Worm (Caenorhabditis elegans) whole organism, L4 larva: ENCODE measurements around the gene smgl-2.

ENCODE experiments used
- D1046.2 ChIP-seq: fragments of 200-800 bp; sonication (Bioruptor generic); IDR thresholded peaks from 2 replicates; pipeline ENCODE4 v1.3.6; 2022; ENCODE audit warnings: missing genetic modification characterization, missing compliant biosample characterization
- F10B5.3 ChIP-seq: sonication (generic microtip); optimal IDR thresholded peaks from 2 replicates; lab custom pipeline; 2016; ENCODE audit warnings: mild to moderate bottlenecking, missing genetic modification characterization, missing compliant biosample characterization
- T20F7.1 ChIP-seq: fragments of 200-800 bp; sonication (Bioruptor generic); optimal IDR thresholded peaks from 2 replicates; lab custom pipeline; 2018; ENCODE audit warnings: mild to moderate bottlenecking, missing genetic modification characterization, missing compliant biosample characterization
- T26A8.4 ChIP-seq: fragments of 200-800 bp; sonication (Bioruptor generic); IDR thresholded peaks from 2 replicates; pipeline ENCODE4 v1.3.6; 2022; ENCODE audit warnings: missing genetic modification characterization, missing compliant biosample characterization
- Y105C5A.15 ChIP-seq: fragments of 200-800 bp; sonication (Bioruptor generic); IDR thresholded peaks from 2 replicates; pipeline ENCODE4 v1.3.6; 2022; ENCODE audit warnings: missing genetic modification characterization, missing compliant biosample characterization
- Y5F2A.4 ChIP-seq: fragments of 200-800 bp; sonication (Bioruptor generic); optimal IDR thresholded peaks from 2 replicates; lab custom pipeline; 2018; ENCODE audit warnings: mild to moderate bottlenecking, missing genetic modification characterization, missing compliant biosample characterization
- Y75B8A.6 ChIP-seq: fragments of 200-800 bp; sonication (Bioruptor generic); IDR thresholded peaks from 2 replicates; pipeline ENCODE4 v1.3.6; 2022; ENCODE audit warnings: missing genetic modification reagents, missing genetic modification characterization, missing compliant biosample characterization
- aha-1 ChIP-seq: fragments of 150-350 bp; peaks from one replicate; lab custom pipeline; 2014; ENCODE audit warnings: missing biosample characterization, missing genetic modification characterization
- ceh-28 ChIP-seq: fragments of 150-350 bp; optimal IDR thresholded peaks from 2 replicates; lab custom pipeline; 2014; ENCODE audit warnings: missing biosample characterization, missing genetic modification reagents, missing genetic modification characterization
- ceh-32 ChIP-seq: sonication (generic microtip); optimal IDR thresholded peaks from 2 replicates; lab custom pipeline; 2016; ENCODE audit warnings: mild to moderate bottlenecking, missing genetic modification characterization, missing compliant biosample characterization; ENCODE audit not compliant: poor library complexity
- ctbp-1 ChIP-seq: fragments of 200-800 bp; sonication (Bioruptor generic); IDR thresholded peaks from 2 replicates; pipeline ENCODE4 v1.3.6; 2022; ENCODE audit warnings: missing genetic modification reagents, missing genetic modification characterization, missing compliant biosample characterization
- daf-12 ChIP-seq: fragments of 150-350 bp; optimal IDR thresholded peaks from 2 replicates; lab custom pipeline; 2014; ENCODE audit warnings: missing biosample characterization, missing genetic modification reagents, missing genetic modification characterization
- daf-16 ChIP-seq, 3 experiments: sonication (generic microtip); optimal IDR thresholded peaks; 2 replicates each; lab custom pipeline; 2016 to 2017; ENCODE audit warnings: missing genetic modification characterization in 3 of 3, missing genetic modification reagents in 3 of 3, mild to moderate bottlenecking in 2 of 3, missing compliant biosample characterization in 2 of 3, missing biosample characterization in 1 of 3, moderate library complexity in 1 of 3
- daf-19 ChIP-seq: fragments of 200-800 bp; sonication (Bioruptor generic); conservative IDR thresholded peaks from 2 replicates; pipeline ENCODE4 v1.3.6; 2022; ENCODE audit warnings: missing genetic modification characterization, missing compliant biosample characterization
- dmd-8 ChIP-seq: fragments of 200-800 bp; sonication (Bioruptor generic); IDR thresholded peaks from 2 replicates; pipeline ENCODE4 v1.3.6; 2022; ENCODE audit warnings: missing genetic modification characterization, missing compliant biosample characterization
- dpl-1 ChIP-seq: fragments of 150-350 bp; optimal IDR thresholded peaks from 2 replicates; lab custom pipeline; 2014; ENCODE audit warnings: missing biosample characterization, missing genetic modification reagents, missing genetic modification characterization
- dve-1 ChIP-seq: sonication (generic microtip); optimal IDR thresholded peaks from 2 replicates; lab custom pipeline; 2017; ENCODE audit warnings: antibody characterized with exemption, mild to moderate bottlenecking, missing genetic modification characterization, missing compliant biosample characterization; ENCODE audit not compliant: insufficient read depth
- egl-27 ChIP-seq: sonication (generic microtip); optimal IDR thresholded peaks from 3 replicates; lab custom pipeline; 2017; ENCODE audit warnings: missing biosample characterization, missing genetic modification reagents, missing genetic modification characterization
- egl-43 ChIP-seq: fragments of 200-800 bp; sonication (Bioruptor generic); IDR thresholded peaks from 2 replicates; pipeline ENCODE4 v1.3.6; 2022; ENCODE audit warnings: missing genetic modification reagents, missing genetic modification characterization, missing compliant biosample characterization
- hif-1 ChIP-seq, 2 experiments: sonication (generic microtip); optimal IDR thresholded peaks; 2 replicates each; lab custom pipeline; 2016 to 2017; ENCODE audit warnings: missing compliant biosample characterization in 2 of 2, missing genetic modification characterization in 2 of 2, missing genetic modification reagents in 2 of 2, missing genotype in 2 of 2, mild to moderate bottlenecking in 1 of 2
- hlh-11 ChIP-seq: fragments of 200-800 bp; sonication (Bioruptor generic); optimal IDR thresholded peaks from 2 replicates; lab custom pipeline; 2018; ENCODE audit warnings: mild to moderate bottlenecking, missing genetic modification characterization, missing compliant biosample characterization
- hmg-1.1 ChIP-seq: fragments of 200-800 bp; sonication (Bioruptor generic); IDR thresholded peaks from 2 replicates; pipeline ENCODE4 v1.3.6; 2022; ENCODE audit warnings: missing genetic modification reagents, missing genetic modification characterization, missing compliant biosample characterization
- jun-1 ChIP-seq: fragments of 150-350 bp; optimal IDR thresholded peaks from 2 replicates; lab custom pipeline; 2014; ENCODE audit warnings: missing biosample characterization, missing genetic modification reagents, missing genetic modification characterization
- lin-1 ChIP-seq: fragments of 200-800 bp; sonication (Bioruptor generic); IDR thresholded peaks from 2 replicates; pipeline ENCODE4 v1.3.6; 2022; ENCODE audit warnings: missing genetic modification reagents, missing genetic modification characterization, missing compliant biosample characterization
- lin-13 ChIP-seq: fragments of 150-350 bp; optimal IDR thresholded peaks from 2 replicates; lab custom pipeline; 2014; ENCODE audit warnings: missing biosample characterization, missing genetic modification reagents, missing genetic modification characterization
- lin-15B ChIP-seq: fragments of 150-350 bp; sonication (generic microtip); optimal IDR thresholded peaks from 3 replicates; lab custom pipeline; 2014; ENCODE audit warnings: missing biosample characterization, missing genetic modification characterization
- madf-5 ChIP-seq, 2 experiments: fragments of 200-800 bp; sonication (Bioruptor generic); IDR thresholded peaks; 2 replicates each; pipeline ENCODE4 v1.3.6; 2022; ENCODE audit warnings: missing compliant biosample characterization in 2 of 2, missing genetic modification characterization in 2 of 2
- mdl-1 ChIP-seq, 2 experiments: fragments of 150-350 bp in 1 of 2; sonication (generic microtip) in 1 of 2; optimal IDR thresholded peaks; 2 replicates each; lab custom pipeline; 2014 to 2017; ENCODE audit warnings: missing biosample characterization in 2 of 2, missing genetic modification characterization in 2 of 2
- mep-1 ChIP-seq: fragments of 150-350 bp; sonication (generic microtip); optimal IDR thresholded peaks from 3 replicates; lab custom pipeline; 2014; ENCODE audit warnings: missing biosample characterization, missing genetic modification characterization
- mes-2 ChIP-seq: sonication (generic microtip); optimal IDR thresholded peaks from 2 replicates; lab custom pipeline; 2016; ENCODE audit warnings: missing genotype, mild to moderate bottlenecking, missing genetic modification characterization, missing compliant biosample characterization; ENCODE audit not compliant: poor library complexity, severe bottlenecking
- nhr-10 ChIP-seq: fragments of 150-350 bp; optimal IDR thresholded peaks from 2 replicates; lab custom pipeline; 2014; ENCODE audit warnings: missing biosample characterization, missing genetic modification characterization
- nhr-102 ChIP-seq: sonication (generic microtip); optimal IDR thresholded peaks from 2 replicates; lab custom pipeline; 2016; ENCODE audit warnings: mild to moderate bottlenecking, missing genetic modification characterization, moderate library complexity, missing compliant biosample characterization
- nhr-11 ChIP-seq: fragments of 150-350 bp; optimal IDR thresholded peaks from 2 replicates; lab custom pipeline; 2014; ENCODE audit warnings: missing biosample characterization, missing genetic modification characterization
- nhr-25 ChIP-seq: sonication (generic microtip); optimal IDR thresholded peaks from 2 replicates; lab custom pipeline; 2017; ENCODE audit warnings: missing genetic modification characterization, mild to moderate bottlenecking, missing compliant biosample characterization, antibody characterized with exemption, moderate library complexity, borderline replicate concordance; ENCODE audit not compliant: insufficient read depth
- nhr-28 ChIP-seq: fragments of 150-350 bp; optimal IDR thresholded peaks from 2 replicates; lab custom pipeline; 2014; ENCODE audit warnings: missing biosample characterization, missing genetic modification characterization
- nhr-48 ChIP-seq: sonication (generic microtip); optimal IDR thresholded peaks from 2 replicates; lab custom pipeline; 2016; ENCODE audit warnings: mild to moderate bottlenecking, missing genetic modification characterization, missing compliant biosample characterization
- nhr-6 ChIP-seq: fragments of 150-350 bp; optimal IDR thresholded peaks from 2 replicates; lab custom pipeline; 2014; ENCODE audit warnings: missing biosample characterization, missing genetic modification characterization
- pha-4 ChIP-seq, 2 experiments: fragments of 150-350 bp in 1 of 2; fragments of 200-800 bp in 1 of 2; sonication (Bioruptor generic) in 1 of 2; IDR thresholded peaks in 1 of 2; optimal IDR thresholded peaks in 1 of 2; 2 replicates each; pipeline versions ENCODE4 v1.3.6 to Lab custom; 2014 to 2022; ENCODE audit warnings: missing genetic modification characterization in 2 of 2, missing genetic modification reagents in 2 of 2, missing biosample characterization in 1 of 2, missing compliant biosample characterization in 1 of 2
- rbr-2 ChIP-seq: sonication (generic microtip); optimal IDR thresholded peaks from 2 replicates; lab custom pipeline; 2016; ENCODE audit warnings: missing genotype, missing genetic modification characterization, missing compliant biosample characterization
- set-16 ChIP-seq: fragments of 200-800 bp; sonication (Bioruptor generic); IDR thresholded peaks from 2 replicates; pipeline ENCODE4 v1.3.6; 2022; ENCODE audit warnings: missing genetic modification reagents, missing genetic modification characterization, missing compliant biosample characterization
- skn-1 ChIP-seq: fragments of 150-350 bp; optimal IDR thresholded peaks from 2 replicates; lab custom pipeline; 2014; ENCODE audit warnings: missing biosample characterization, missing genetic modification characterization
- snpc-4 ChIP-seq: fragments of 150-350 bp; optimal IDR thresholded peaks from 2 replicates; lab custom pipeline; 2014; ENCODE audit warnings: missing biosample characterization, missing genetic modification characterization
- spr-1 ChIP-seq: sonication (generic microtip); optimal IDR thresholded peaks from 2 replicates; lab custom pipeline; 2016; ENCODE audit warnings: mild to moderate bottlenecking, missing genetic modification characterization, missing compliant biosample characterization
- spr-3 ChIP-seq: fragments of 200-800 bp; sonication (Bioruptor generic); optimal IDR thresholded peaks from 2 replicates; lab custom pipeline; 2018; ENCODE audit warnings: mild to moderate bottlenecking, missing genetic modification characterization, missing compliant biosample characterization
- tag-97 ChIP-seq: fragments of 200-800 bp; sonication (Bioruptor generic); IDR thresholded peaks from 2 replicates; pipeline ENCODE4 v1.3.6; 2022; ENCODE audit warnings: missing genetic modification characterization, missing compliant biosample characterization
- unc-62 ChIP-seq, 3 experiments: fragments of 150-350 bp in 1 of 3; sonication (generic microtip); optimal IDR thresholded peaks in 2 of 3; peaks in 1 of 3; 1 replicate in 1 of 3; 2 replicates in 2 of 3; lab custom pipeline; 2014 to 2017; ENCODE audit warnings: missing biosample characterization in 3 of 3, missing genetic modification characterization in 3 of 3, missing genetic modification reagents in 3 of 3, missing genotype in 1 of 3
- ztf-11 ChIP-seq: fragments of 150-350 bp; optimal IDR thresholded peaks from 2 replicates; lab custom pipeline; 2014; ENCODE audit warnings: missing biosample characterization, missing genetic modification characterization

The smgl-2 gene

DNA sequence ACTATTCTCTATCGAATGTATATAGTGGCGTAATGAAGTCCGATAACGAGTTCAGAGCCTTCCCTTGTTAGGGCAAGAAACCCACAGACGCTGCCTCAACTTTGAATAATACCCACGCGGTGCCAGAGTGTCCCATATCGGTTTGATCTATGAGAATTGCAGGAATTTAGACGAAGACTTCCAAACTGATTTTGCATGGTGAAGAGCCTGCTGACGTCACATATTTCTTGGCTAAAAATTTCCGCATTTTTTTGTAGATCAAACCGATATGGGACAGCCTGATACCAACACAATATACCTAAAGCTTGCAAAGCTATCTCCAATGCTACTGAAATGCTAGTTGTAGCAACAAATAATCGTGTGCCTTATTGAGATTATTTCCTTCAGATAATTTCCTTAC, 15.9 kb downstream of the smgl-2 start:
- TF ChIP-seq ztf-11, result no peak
- TF ChIP-seq unc-62 (GFP tag; optimal IDR thresholded peaks at IDR 0.05 in 1 of 2; lab: Kevin White, UChicago), result peak in 1 of 2 experiments; percentile 92
- no peak for TF ChIP-seq unc-62 (tag; optimal IDR thresholded peaks at IDR 0.05; lab: Kevin White, UChicago)

DNA sequence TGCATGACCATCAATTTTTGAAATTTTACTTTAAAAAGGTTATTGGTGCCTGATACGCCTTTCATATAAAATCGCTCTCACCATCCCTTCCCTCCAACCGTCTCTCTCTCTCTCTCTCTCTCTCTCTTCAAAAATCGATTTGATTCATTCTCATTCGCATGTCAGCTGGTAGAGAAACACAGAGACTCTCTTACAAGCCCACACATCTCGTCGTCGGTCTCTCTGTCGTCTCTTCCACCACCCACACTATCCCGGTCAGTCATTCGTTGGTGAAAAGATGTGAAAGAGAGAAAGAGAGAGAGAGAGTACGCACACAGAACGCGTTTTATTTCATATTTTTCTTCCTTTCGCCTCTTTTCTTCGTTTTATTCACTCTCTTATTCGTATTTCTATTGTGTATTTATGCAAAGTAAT, 16.5 kb downstream of the smgl-2 start:
- TF ChIP-seq nhr-10 (tag; lab: Kevin White, UChicago) (peak; percentile 62), daf-16 (GFP tag; optimal IDR thresholded peaks at IDR 0.05; lab: Kevin White, UChicago) (no peak), daf-16 (tag; optimal IDR thresholded peaks at IDR 0.05; lab: Kevin White, UChicago) (peak; percentile 67), madf-5 (GFP tag; IDR thresholded peaks at IDR 0.05; lab: Robert Waterston, UW) (no peak), spr-1 (tag; lab: Kevin White, UChicago) (peak; percentile 49), unc-62 (GFP tag; optimal IDR thresholded peaks at IDR 0.05 in 1 of 2; lab: Kevin White, UChicago) (peak in 1 of 2 experiments; percentile 66), unc-62 (tag; optimal IDR thresholded peaks at IDR 0.05; lab: Kevin White, UChicago) (no peak), nhr-48 (peak; percentile 61), snpc-4 (tag; lab: Kevin White, UChicago) (no peak), hlh-11 (tag; lab: Kevin White, UChicago) (peak; percentile 99), dpl-1 (peak; percentile 47), egl-27 (tag; lab: Kevin White, UChicago) (no peak), Y5F2A.4 (GFP tag; lab: Kevin White, UChicago) (no peak), T26A8.4 (GFP tag; lab: Robert Waterston, UW) (peak; percentile 52; the same call in 1 of the 2 replicates), nhr-11 (tag; lab: Kevin White, UChicago) (peak; percentile 83), lin-13 (no peak), aha-1 (tag; lab: Kevin White, UChicago) (peak; percentile 95), nhr-28 (tag; lab: Kevin White, UChicago) (peak; percentile 86), nhr-6 (tag; lab: Kevin White, UChicago) (peak; percentile 71), T20F7.1 (GFP tag; lab: Kevin White, UChicago) (no peak), mes-2 (tag; lab: Kevin White, UChicago) (peak; percentile 73), ceh-28 (tag; lab: Kevin White, UChicago) (peak; percentile 70), spr-3 (GFP tag; lab: Kevin White, UChicago) (peak; percentile 4), jun-1 (tag; lab: Kevin White, UChicago) (peak; percentile 62), F10B5.3 (no peak), pha-4 (GFP tag; IDR thresholded peaks at IDR 0.05; lab: Robert Waterston, UW) (no peak), pha-4 (tag; optimal IDR thresholded peaks at IDR 0.05; lab: Kevin White, UChicago) (peak; percentile 60), ceh-32 (no peak), nhr-102 (tag; lab: Kevin White, UChicago) (peak; percentile 40), D1046.2 (no peak), hif-1 (tag; optimal IDR thresholded peaks at IDR 0.05; lab: Kevin White, UChicago) (peak in 1 of 2 experiments; percentile 61), daf-19 (GFP tag; lab: Robert Waterston, UW) (no peak), mdl-1 (tag; optimal IDR thresholded peaks at IDR 0.05; lab: Kevin White, UChicago) (peak in 1 of 2 experiments; percentile 88), lin-1 (0 out of 2 replicates have a peak, but pooled peaks have one; percentile 30), rbr-2 (peak; percentile 81), skn-1 (tag; lab: Kevin White, UChicago) (no peak), dmd-8 (no peak), ctbp-1 (GFP tag; lab: Robert Waterston, UW) (0 out of 2 replicates have a peak, but pooled peaks have one; percentile 21), hmg-1.1 (GFP tag; lab: Robert Waterston, UW) (peak; percentile 87), Y75B8A.6 (GFP tag; lab: Robert Waterston, UW) (no peak), daf-12 (tag; lab: Kevin White, UChicago) (no peak), Y105C5A.15 (GFP tag; lab: Robert Waterston, UW) (no peak), set-16 (GFP tag; lab: Robert Waterston, UW) (peak; percentile 54), dve-1 (tag; lab: Kevin White, UChicago) (peak; percentile 90), tag-97 (GFP tag; lab: Robert Waterston, UW) (no peak), egl-43 (0 out of 2 replicates have a peak, but pooled peaks have one; percentile 8), lin-15B (tag; lab: Kevin White, UChicago) (no peak), nhr-25 (tag; lab: Kevin White, UChicago) (peak; percentile 57), mep-1 (tag; lab: Kevin White, UChicago) (peak; percentile 85)
